Fruit fly (Drosophila melanogaster) whole organism: ENCODE measurements around the gene CG5886.

Source experiments
- CG8478 ChIP-seq: fragments of >200 bp; optimal IDR thresholded peaks from 2 replicates; lab custom pipeline; 2018; ENCODE audit warnings: inconsistent platforms
- Dll ChIP-seq: fragments of >200 bp; optimal IDR thresholded peaks from 2 replicates; lab custom pipeline; 2017
- psq ChIP-seq: fragments of >200 bp; optimal IDR thresholded peaks from 2 replicates; lab custom pipeline; 2017
- usp ChIP-seq: fragments of >200 bp; optimal IDR thresholded peaks from 2 replicates; lab custom pipeline; 2017; ENCODE audit warnings: missing biosample characterization, missing genetic modification characterization, mixed read lengths

DNA sequence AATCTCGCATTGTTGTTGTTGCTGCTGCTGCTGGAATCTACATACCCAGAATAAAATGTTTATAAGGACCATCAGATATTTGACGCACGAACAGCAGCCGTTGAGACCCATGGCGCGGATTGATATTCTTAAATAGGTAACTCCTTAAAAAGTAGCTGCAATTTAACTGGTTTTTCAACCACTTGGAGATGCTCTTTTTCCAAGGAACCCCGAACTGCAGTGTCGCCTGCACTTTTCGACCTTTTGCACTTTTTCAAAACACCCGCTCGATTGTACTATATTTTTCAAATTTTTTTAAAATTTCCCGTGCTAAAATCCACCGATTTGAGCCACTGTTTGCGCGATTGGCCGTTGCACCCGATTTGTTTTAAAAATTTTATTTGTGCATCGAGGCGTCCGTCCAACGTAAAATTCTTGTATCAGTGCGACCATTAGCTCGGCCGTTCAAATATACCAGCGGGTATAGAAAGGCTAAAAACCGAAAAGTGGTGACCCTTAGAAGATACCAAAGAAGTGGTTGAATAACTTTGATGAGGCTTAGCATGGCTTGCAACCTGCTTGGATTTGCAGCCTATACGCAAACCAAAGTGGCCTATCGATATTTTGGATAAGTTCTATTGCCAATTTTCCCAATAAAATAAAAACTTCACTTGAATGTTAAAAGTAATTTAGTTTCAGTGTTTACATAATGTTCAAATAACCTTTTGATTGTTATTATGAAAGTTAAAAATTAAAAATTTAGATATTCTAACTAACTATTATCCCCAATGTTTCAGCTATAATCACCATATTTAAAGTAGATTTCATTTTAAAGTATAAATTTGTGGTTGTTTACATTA lies 29.8 kb downstream of the CG5886 start, which contains the start of gene Tsp96F:
- TF ChIP-seq Dll (lab: Kevin White, UChicago) (no peak), psq (no peak), usp (GFP tag; lab: Kevin White, UChicago) (no peak), CG8478 (lab: Kevin White, UChicago) (no peak)
